Fruit fly (Drosophila melanogaster): ENCODE results near the gene MKP-4.

MKP-4 gene

dm6 chrX:19597684-19598363 lies 25.1 kb upstream of the MKP-4 start, which contains the start of gene RpS10b (continued):
- peak; percentile 44 for TF ChIP-seq Antp (GFP tag; optimal IDR thresholded peaks at IDR 0.05)
- TF ChIP-seq CG1792 (GFP tag; optimal IDR thresholded peaks at IDR 0.05): peak; percentile 89
- TF ChIP-seq CG4730 (GFP tag; IDR thresholded peaks at IDR 0.05): 0 out of 2 replicates have a peak, but pooled peaks have one; percentile 25
- TF ChIP-seq dysf (GFP tag; IDR thresholded peaks at IDR 0.05): peak; percentile 81
- TF ChIP-seq ash1 (GFP tag; optimal IDR thresholded peaks at IDR 0.05): peak; percentile 81
- peak; percentile 19 for TF ChIP-seq mam (GFP tag; optimal IDR thresholded peaks at IDR 0.05)
- peak; percentile 97 for TF ChIP-seq knrl (GFP tag; IDR thresholded peaks at IDR 0.05; ENCODE audit: partially characterized antibody)
- TF ChIP-seq CG10267 (tag; optimal IDR thresholded peaks at IDR 0.05): peak; percentile 84
- peak; percentile 85 for TF ChIP-seq CG31441 (GFP tag; IDR thresholded peaks at IDR 0.05)
- TF ChIP-seq H15 (GFP tag; IDR thresholded peaks at IDR 0.05): peak; percentile 75
- TF ChIP-seq CG4404 (GFP tag; IDR thresholded peaks at IDR 0.05): 0 out of 2 replicates have a peak, but pooled peaks have one; percentile 39
- peak; percentile 68 for TF ChIP-seq bab2 (GFP tag; optimal IDR thresholded peaks at IDR 0.05)
- peak; percentile 91 for TF ChIP-seq Hey (tag; optimal IDR thresholded peaks at IDR 0.05)
- TF ChIP-seq slbo (GFP tag; IDR thresholded peaks at IDR 0.05): peak; percentile 75
- 0 out of 2 replicates have a peak, but pooled peaks have one; percentile 17 for TF ChIP-seq CkIIα-i1 (GFP tag; IDR thresholded peaks at IDR 0.05)
- TF ChIP-seq Ptx1 (GFP tag; IDR thresholded peaks at IDR 0.05): peak; percentile 61
- peak; percentile 79 for TF ChIP-seq zfh2 (GFP tag; optimal IDR thresholded peaks at IDR 0.05)
- peak; percentile 28 for TF ChIP-seq lilli (GFP tag; optimal IDR thresholded peaks at IDR 0.05)
- TF ChIP-seq nmo (GFP tag; optimal IDR thresholded peaks at IDR 0.05): peak; percentile 89
- TF ChIP-seq CG32772 (GFP tag; IDR thresholded peaks at IDR 0.05): peak; percentile 69; the same call in 1 of the 2 replicates
- peak; percentile 74 for TF ChIP-seq Six4 (GFP tag; optimal IDR thresholded peaks at IDR 0.05)
- TF ChIP-seq CG10274 (GFP tag; optimal IDR thresholded peaks at IDR 0.05): peak; percentile 89
- TF ChIP-seq stc (GFP tag; IDR thresholded peaks at IDR 0.05): peak; percentile 72; the same call in 1 of the 2 replicates

dm6 chrX:19598503-19598902 lies 24.4 kb upstream of the MKP-4 start:
- TF ChIP-seq sens (GFP tag) (peak; percentile 78), ci (GFP tag; IDR thresholded peaks at IDR 0.05) (peak; percentile 46; the same call in 1 of the 3 replicates), ken (GFP tag; IDR thresholded peaks at IDR 0.05) (0 out of 3 replicates have a peak, but pooled peaks have one; percentile 15), Med (GFP tag) (peak; percentile 75), CG17361 (GFP tag; IDR thresholded peaks at IDR 0.05) (no peak), crc (GFP tag; optimal IDR thresholded peaks at IDR 0.05) (no peak), disco-r (GFP tag; optimal IDR thresholded peaks at IDR 0.05) (no peak), twi (tag; optimal IDR thresholded peaks at IDR 0.05) (no peak), chm (GFP tag; IDR thresholded peaks at IDR 0.05) (peak; percentile 44; the same call in 1 of the 2 replicates), CG2120 (GFP tag; optimal IDR thresholded peaks at IDR 0.05) (no peak)

dm6 chrX:19601644-19602043 lies 21.3 kb upstream of the MKP-4 start, which contains the start of gene CG14220:
Gene CG14220 (minus strand): TSS chrX:19601851.
- TF ChIP-seq run (tag; optimal IDR thresholded peaks at IDR 0.05): no peak
- no peak for TF ChIP-seq Ravus (GFP tag; IDR thresholded peaks at IDR 0.05)
- TF ChIP-seq CG11696 (GFP tag; IDR thresholded peaks at IDR 0.05): no peak
- no peak for TF ChIP-seq CG43689 (GFP tag; IDR thresholded peaks at IDR 0.05)
- TF ChIP-seq Mrtf (GFP tag; IDR thresholded peaks at IDR 0.05): no peak
- TF ChIP-seq fd64A (GFP tag; optimal IDR thresholded peaks at IDR 0.05): no peak
- no peak for TF ChIP-seq CG3163 (GFP tag; optimal IDR thresholded peaks at IDR 0.05)
- peak; percentile 90 for TF ChIP-seq BEAF-32 (GFP tag; optimal IDR thresholded peaks at IDR 0.05)
- no peak for TF ChIP-seq CG1024 (GFP tag; IDR thresholded peaks at IDR 0.05)
- TF ChIP-seq B-H2 (GFP tag; optimal IDR thresholded peaks at IDR 0.05): peak; percentile 37
- TF ChIP-seq Scr (GFP tag; IDR thresholded peaks at IDR 0.05; ENCODE audit: partially characterized antibody): peak; percentile 89
- TF ChIP-seq pros (GFP tag; optimal IDR thresholded peaks at IDR 0.05): no peak
- TF ChIP-seq CG2889 (GFP tag; IDR thresholded peaks at IDR 0.05): no peak
- no peak for TF ChIP-seq CG6683 (GFP tag; optimal IDR thresholded peaks at IDR 0.05)
- peak; percentile 94 for TF ChIP-seq CG7963 (GFP tag; IDR thresholded peaks at IDR 0.05; ENCODE audit: partially characterized antibody)
- no peak for TF ChIP-seq en (GFP tag; optimal IDR thresholded peaks at IDR 0.05)
- no peak for TF ChIP-seq CG31388 (GFP tag; optimal IDR thresholded peaks at IDR 0.05)

Measured in whole organism, embryonic.